Worm (Caenorhabditis elegans) whole organism, L1 larva: ENCODE measurements around the gene dpm-3.

ENCODE experiments used
- ces-1 ChIP-seq: fragments of 150-350 bp; optimal IDR thresholded peaks from 2 replicates; lab custom pipeline; 2014; ENCODE audit warnings: missing biosample characterization, missing genetic modification reagents, missing genetic modification characterization
- elt-2 ChIP-seq: sonication (generic microtip); optimal IDR thresholded peaks from 2 replicates; lab custom pipeline; 2016; ENCODE audit warnings: missing genetic modification characterization, mild to moderate bottlenecking, inconsistent platforms, missing compliant biosample characterization, missing genetic modification reagents
- elt-3 ChIP-seq, 6 experiments: fragments of 150-350 bp in 1 of 6; sonication (generic microtip); optimal IDR thresholded peaks; 2 replicates each; lab custom pipeline; 2017 to 2018; ENCODE audit warnings: missing biosample characterization in 6 of 6, missing genetic modification characterization in 6 of 6, inconsistent platforms in 1 of 6
- nhr-11 ChIP-seq: fragments of 150-350 bp; optimal IDR thresholded peaks from 2 replicates; lab custom pipeline; 2014; ENCODE audit warnings: missing biosample characterization, missing genetic modification characterization
- nhr-12 ChIP-seq: sonication (generic microtip); optimal IDR thresholded peaks from 2 replicates; lab custom pipeline; 2017; ENCODE audit warnings: missing biosample characterization, missing genetic modification characterization
- nhr-77 ChIP-seq: fragments of 150-350 bp; optimal IDR thresholded peaks from 2 replicates; lab custom pipeline; 2014; ENCODE audit warnings: missing biosample characterization, missing genetic modification characterization
- sox-4 ChIP-seq: sonication (generic microtip); optimal IDR thresholded peaks from 2 replicates; lab custom pipeline; 2016; ENCODE audit warnings: missing genetic modification characterization, missing compliant biosample characterization
- zag-1 ChIP-seq: fragments of 150-350 bp; optimal IDR thresholded peaks from 2 replicates; lab custom pipeline; 2014; ENCODE audit warnings: missing biosample characterization, missing genetic modification characterization

DNA sequence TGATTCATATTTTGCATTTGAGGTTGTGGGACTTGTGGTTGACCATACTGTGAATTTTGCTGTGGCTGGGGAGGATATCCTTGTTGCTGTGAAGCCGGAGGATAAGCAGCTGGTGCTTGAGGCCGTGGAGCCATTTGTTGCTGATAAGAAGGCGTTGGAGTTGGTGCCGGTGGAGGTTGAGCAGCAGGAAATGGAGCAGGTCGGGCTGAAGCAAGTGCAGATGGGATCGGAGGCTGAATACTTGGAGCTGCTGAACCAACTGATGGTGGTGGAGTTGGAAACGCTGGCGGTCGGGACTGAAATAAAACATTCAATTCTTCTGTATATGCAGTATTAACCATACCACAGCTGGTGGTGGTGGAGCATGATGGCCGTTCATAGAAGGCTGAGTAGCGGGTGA, 31.4 kb upstream of the dpm-3 start:
- TF ChIP-seq nhr-12 (tag; lab: Kevin White, UChicago) (no peak), ces-1 (GFP tag; lab: Kevin White, UChicago) (no peak), sox-4 (tag; lab: Kevin White, UChicago) (no peak), elt-3 (tag; optimal IDR thresholded peaks at IDR 0.05; lab: Kevin White, UChicago) (no peak), elt-2 (tag; lab: Kevin White, UChicago) (no peak), nhr-77 (tag; lab: Kevin White, UChicago) (no peak), nhr-11 (tag; lab: Kevin White, UChicago) (no peak), zag-1 (tag; lab: Kevin White, UChicago) (no peak)
